Fruit fly (Drosophila melanogaster): ENCODE results near the gene Theg.

DNA sequence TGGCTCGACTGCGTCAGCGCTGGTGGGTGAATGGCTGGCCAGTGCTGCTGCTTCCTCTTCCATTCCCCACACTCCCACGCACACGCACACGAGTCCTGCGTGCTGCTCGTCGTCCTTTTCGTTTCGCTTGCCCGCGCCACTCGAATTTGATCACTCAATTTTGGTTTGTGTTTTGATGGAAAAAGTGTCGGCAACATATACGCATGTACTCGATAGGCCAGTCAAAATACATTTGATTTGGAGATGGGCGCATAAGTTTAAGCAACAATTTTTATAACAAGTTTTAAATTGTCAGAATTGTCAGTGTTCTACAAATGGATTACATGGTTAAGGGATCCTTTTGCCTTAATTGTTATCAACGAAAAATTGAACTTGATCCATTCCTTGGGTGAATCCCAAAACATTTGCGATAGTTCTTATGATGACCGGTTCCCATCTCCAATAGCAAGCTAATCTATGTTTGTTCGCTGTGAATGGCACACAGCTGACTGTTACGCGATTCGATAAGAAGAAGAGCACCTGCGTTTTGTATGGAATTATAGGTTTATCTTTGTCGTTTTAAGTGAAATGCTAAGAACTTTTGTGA is 8.6 kb downstream of the Theg start, which contains the start of the genes Mitofilin and mRpL35:
- no peak for TF ChIP-seq lola (GFP tag; optimal IDR thresholded peaks at IDR 0.05)
- TF ChIP-seq dl (GFP tag; optimal IDR thresholded peaks at IDR 0.05; ENCODE audit: insufficient read depth in 1 of 2, partially characterized antibody in 2 of 2), result no peak
